Worm (Caenorhabditis elegans): ENCODE data around the gene W07G1.1.

The W07G1.1 gene

ce11 chrII:13962319-13962718, 22.9 kb upstream of the W07G1.1 start, which contains the start of gene rpi-1:
Gene rpi-1, minus strand, starts transcription at chrII:13962419.
- TF ChIP-seq nfya-1 (tag; optimal IDR thresholded peaks at IDR 0.05) (no peak), C38D4.7 (GFP tag; optimal IDR thresholded peaks at IDR 0.05) (no peak), ceh-18 (tag; optimal IDR thresholded peaks at IDR 0.05) (no peak), lim-6 (tag; optimal IDR thresholded peaks at IDR 0.05) (no peak), eyg-1 (tag; optimal IDR thresholded peaks at IDR 0.05) (no peak), Y22D7AL.16 (tag; optimal IDR thresholded peaks at IDR 0.05) (no peak), elt-2 (tag; optimal IDR thresholded peaks at IDR 0.05) (no peak), hlh-13 (GFP tag; optimal IDR thresholded peaks at IDR 0.05) (no peak), ceh-24 (tag; optimal IDR thresholded peaks at IDR 0.05) (no peak), unc-3 (GFP tag; conservative IDR thresholded peaks at IDR 0.05) (no peak), unc-3 (tag; optimal IDR thresholded peaks at IDR 0.05) (no peak), fkh-6 (tag; optimal IDR thresholded peaks at IDR 0.05) (no peak), ceh-9 (tag; optimal IDR thresholded peaks at IDR 0.05) (no peak), ceh-2 (tag; optimal IDR thresholded peaks at IDR 0.05) (no peak), tbx-7 (tag; optimal IDR thresholded peaks at IDR 0.05) (no peak), lin-11 (tag; optimal IDR thresholded peaks at IDR 0.05) (no peak), fax-1 (tag; optimal IDR thresholded peaks at IDR 0.05) (no peak), ref-2 (tag; optimal IDR thresholded peaks at IDR 0.05) (no peak), pqm-1 (tag; optimal IDR thresholded peaks at IDR 0.05) (no peak), elt-4 (tag; optimal IDR thresholded peaks at IDR 0.05) (no peak), pat-9 (tag; optimal IDR thresholded peaks at IDR 0.05) (no peak)

DNA sequence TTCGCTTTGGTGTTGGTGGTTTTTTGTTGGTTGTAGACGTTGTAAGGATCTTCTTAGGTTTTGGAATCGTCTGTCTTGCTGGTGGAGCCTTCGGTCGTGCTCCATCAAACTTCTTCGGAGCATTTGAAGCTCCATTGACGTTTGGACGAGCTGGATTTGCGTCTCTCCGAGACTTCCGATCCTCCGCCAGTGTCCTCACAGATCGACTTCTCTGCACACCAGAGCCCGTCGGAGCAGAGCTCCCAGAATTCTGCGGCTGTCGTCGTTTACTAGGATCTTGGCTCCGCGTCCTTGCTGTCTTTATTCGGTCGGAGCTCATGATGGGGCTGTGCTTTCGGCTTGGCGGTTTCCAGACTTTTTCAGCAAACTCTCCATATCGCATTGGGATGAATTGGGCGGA, 22.1 kb upstream of the W07G1.1 start:
- no peak for TF ChIP-seq ceh-14 (tag; optimal IDR thresholded peaks at IDR 0.05)
- no peak for TF ChIP-seq ceh-19 (GFP tag; optimal IDR thresholded peaks at IDR 0.05)
- no peak for TF ChIP-seq ceh-24 (tag; optimal IDR thresholded peaks at IDR 0.05)
- no peak for TF ChIP-seq gmeb-2 (tag; optimal IDR thresholded peaks at IDR 0.05)
- no peak for TF ChIP-seq pha-4 (tag; optimal IDR thresholded peaks at IDR 0.05)
- no peak for TF ChIP-seq ceh-9 (tag; optimal IDR thresholded peaks at IDR 0.05)
- TF ChIP-seq ztf-16 (tag; optimal IDR thresholded peaks at IDR 0.05), result no peak
- TF ChIP-seq fax-1 (tag; optimal IDR thresholded peaks at IDR 0.05), result no peak
- TF ChIP-seq rnt-1 (tag; optimal IDR thresholded peaks at IDR 0.05), result no peak
- no peak for TF ChIP-seq unc-3 (GFP tag; conservative IDR thresholded peaks at IDR 0.05)
- no peak for TF ChIP-seq unc-3 (tag; optimal IDR thresholded peaks at IDR 0.05)
- TF ChIP-seq madf-2 (tag; optimal IDR thresholded peaks at IDR 0.05), result no peak
- TF ChIP-seq sox-2 (GFP tag; IDR thresholded peaks at IDR 0.05), result no peak
- TF ChIP-seq zip-5 (tag; optimal IDR thresholded peaks at IDR 0.05), result no peak
- TF ChIP-seq lin-11 (tag; optimal IDR thresholded peaks at IDR 0.05), result no peak
- TF ChIP-seq ceh-45 (GFP tag; IDR thresholded peaks at IDR 0.05), result no peak
- TF ChIP-seq unc-55 (GFP tag; optimal IDR thresholded peaks at IDR 0.05), result no peak
- TF ChIP-seq pha-2 (tag; optimal IDR thresholded peaks at IDR 0.05), result no peak

DNA sequence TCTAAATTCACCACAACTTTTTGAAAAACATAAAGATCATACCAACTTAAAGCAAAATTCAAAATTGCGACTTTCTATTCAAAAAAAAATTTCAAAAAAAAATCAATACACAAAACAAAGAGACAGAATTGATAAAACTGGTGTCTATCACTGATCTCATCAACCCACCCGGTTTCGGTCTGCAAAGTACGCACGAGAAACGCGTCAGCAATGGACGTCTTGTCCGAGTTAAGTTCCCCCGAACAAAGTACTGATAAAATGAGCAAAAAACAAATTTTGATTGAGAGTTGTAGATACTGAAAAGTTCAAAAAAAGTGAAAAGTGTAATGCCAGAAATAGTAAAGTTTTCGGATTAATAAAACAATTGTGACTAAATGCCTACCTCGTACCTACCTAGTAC, 18.9 kb upstream of the W07G1.1 start:
- TF ChIP-seq nfya-1 (tag; optimal IDR thresholded peaks at IDR 0.05), result no peak
- TF ChIP-seq dve-1 (tag; optimal IDR thresholded peaks at IDR 0.05), result no peak
- no peak for TF ChIP-seq sdc-2 (tag; optimal IDR thresholded peaks at IDR 0.05)
- TF ChIP-seq pqm-1 (tag; optimal IDR thresholded peaks at IDR 0.05), result no peak
- TF ChIP-seq C38D4.7 (GFP tag; optimal IDR thresholded peaks at IDR 0.05), result no peak
- TF ChIP-seq che-1 (tag; optimal IDR thresholded peaks at IDR 0.05), result no peak
- no peak for TF ChIP-seq ceh-14 (tag; optimal IDR thresholded peaks at IDR 0.05)
- no peak for TF ChIP-seq fkh-10 (GFP tag; optimal IDR thresholded peaks at IDR 0.05)
- no peak for TF ChIP-seq ceh-6 (GFP tag; optimal IDR thresholded peaks at IDR 0.05)
- TF ChIP-seq ref-2 (tag; optimal IDR thresholded peaks at IDR 0.05), result no peak
- no peak for TF ChIP-seq F13H6.1 (tag; optimal IDR thresholded peaks at IDR 0.05)
- TF ChIP-seq pha-4 (tag; optimal IDR thresholded peaks at IDR 0.05), result no peak
- TF ChIP-seq sox-4 (tag; optimal IDR thresholded peaks at IDR 0.05), result no peak
- no peak for TF ChIP-seq hlh-8 (tag; optimal IDR thresholded peaks at IDR 0.05)
